Fruit fly (Drosophila melanogaster) whole organism, embryonic: ENCODE data around the gene CG12009.

Source experiments
- CG12659 ChIP-seq: fragments of 200-800 bp; sonication (Bioruptor generic); optimal IDR thresholded peaks from 3 replicates; lab custom pipeline; 2017; ENCODE audit warnings: mild to moderate bottlenecking, missing biosample characterization, missing genetic modification reagents, missing genetic modification characterization
- CG15601 ChIP-seq: fragments of 200-800 bp; sonication (Bioruptor generic); optimal IDR thresholded peaks from 3 replicates; lab custom pipeline; 2019; ENCODE audit warnings: missing biosample characterization, mild to moderate bottlenecking, missing genetic modification characterization, moderate library complexity
- CG17328 ChIP-seq: fragments of 200-800 bp; sonication (Bioruptor generic); IDR thresholded peaks from 2 replicates; pipeline ENCODE4 v1.3.6; 2022; ENCODE audit warnings: missing biosample characterization, missing genetic modification characterization
- CG2120 ChIP-seq: fragments of 200-800 bp; sonication (Bioruptor generic); optimal IDR thresholded peaks from 3 replicates; lab custom pipeline; 2016; ENCODE audit warnings: missing biosample characterization, missing genetic modification characterization
- CG2712 ChIP-seq: fragments of 200-800 bp; optimal IDR thresholded peaks from 3 replicates; lab custom pipeline; 2019; ENCODE audit warnings: missing biosample characterization, mild to moderate bottlenecking, missing genetic modification characterization, moderate library complexity
- CG30020 ChIP-seq: fragments of 200-800 bp; optimal IDR thresholded peaks from 2 replicates; lab custom pipeline; 2019; ENCODE audit warnings: missing biosample characterization, mild to moderate bottlenecking, missing genetic modification characterization, moderate library complexity
- CG4617 ChIP-seq: fragments of 200-800 bp; sonication (Bioruptor generic); optimal IDR thresholded peaks from 3 replicates; lab custom pipeline; 2016; ENCODE audit warnings: missing biosample characterization, missing genetic modification characterization, borderline replicate concordance
- CG4854 ChIP-seq: fragments of 200-800 bp; sonication (Bioruptor generic); optimal IDR thresholded peaks from 2 replicates; lab custom pipeline; 2016; ENCODE audit warnings: missing biosample characterization, missing genetic modification characterization, inconsistent platforms
- CG6175 ChIP-seq: fragments of 200-800 bp; sonication (Bioruptor generic); IDR thresholded peaks from 3 replicates; pipeline ENCODE4 v1.3.6; 2022; ENCODE audit warnings: missing biosample characterization, missing genetic modification characterization
- CG7745 ChIP-seq: fragments of 200-800 bp; sonication (Bioruptor generic); optimal IDR thresholded peaks from 2 replicates; lab custom pipeline; 2018; ENCODE audit warnings: missing biosample characterization, mild to moderate bottlenecking, missing genetic modification characterization, moderate library complexity
- CG7928 ChIP-seq: fragments of 200-800 bp; sonication (Bioruptor generic); optimal IDR thresholded peaks from 2 replicates; lab custom pipeline; 2017; ENCODE audit warnings: missing biosample characterization, mild to moderate bottlenecking, missing genetic modification characterization
- CG8089 ChIP-seq: fragments of 200-800 bp; sonication (Bioruptor generic); optimal IDR thresholded peaks from 3 replicates; lab custom pipeline; 2016; ENCODE audit warnings: missing biosample characterization, missing genetic modification characterization
- CG9876 ChIP-seq: fragments of 200-800 bp; sonication (Bioruptor generic); optimal IDR thresholded peaks from 2 replicates; lab custom pipeline; 2016; ENCODE audit warnings: missing biosample characterization, missing genetic modification characterization
- CrebB ChIP-seq: fragments of 200-800 bp; sonication (Bioruptor generic); optimal IDR thresholded peaks from 3 replicates; lab custom pipeline; 2018; ENCODE audit warnings: missing biosample characterization, mild to moderate bottlenecking, missing genetic modification characterization
- Dbx ChIP-seq: fragments of 200-800 bp; sonication (Bioruptor generic); IDR thresholded peaks from 3 replicates; pipeline ENCODE4 v1.3.6; 2022; ENCODE audit warnings: missing biosample characterization, missing genetic modification characterization
- Dll ChIP-seq: fragments of 200-800 bp; sonication (Bioruptor generic); IDR thresholded peaks from 4 replicates; pipeline ENCODE4 v1.3.6; 2022; ENCODE audit warnings: missing biosample characterization, missing genetic modification characterization; ENCODE audit not compliant: partially characterized antibody
- Doc3 ChIP-seq: fragments of 200-800 bp; sonication (Bioruptor generic); IDR thresholded peaks from 3 replicates; pipeline ENCODE4 v1.3.6; 2022; ENCODE audit warnings: missing biosample characterization, missing genetic modification characterization; ENCODE audit not compliant: partially characterized antibody
- Dref ChIP-seq: fragments of 200-800 bp; sonication (Bioruptor generic); IDR thresholded peaks from 2 replicates; pipeline ENCODE4 v1.3.6; 2022; ENCODE audit warnings: missing biosample characterization, missing genetic modification characterization
- E2f1 ChIP-seq: fragments of 200-800 bp; sonication (Bioruptor generic); IDR thresholded peaks from 2 replicates; pipeline ENCODE4 v1.3.6; 2022; ENCODE audit warnings: missing biosample characterization, missing genetic modification characterization
- Hand ChIP-seq: fragments of 200-800 bp; sonication (Bioruptor generic); optimal IDR thresholded peaks from 2 replicates; lab custom pipeline; 2017; ENCODE audit warnings: mild to moderate bottlenecking, missing biosample characterization, missing genetic modification reagents, missing genetic modification characterization
- MBD-R2 ChIP-seq: fragments of 200-800 bp; sonication (Bioruptor generic); IDR thresholded peaks from 2 replicates; pipeline ENCODE4 v1.3.6; 2022; ENCODE audit warnings: missing biosample characterization, missing genetic modification characterization
- Med ChIP-seq: fragments of 200-800 bp; sonication (Bioruptor generic); peaks from one replicate; lab custom pipeline; 2016; ENCODE audit warnings: missing biosample characterization, missing genetic modification characterization, mild to moderate bottlenecking, inconsistent platforms, moderate library complexity
- Myb ChIP-seq: fragments of 200-800 bp; sonication (Bioruptor generic); optimal IDR thresholded peaks from 2 replicates; lab custom pipeline; 2016; ENCODE audit warnings: missing biosample characterization, missing genetic modification characterization
- Oli ChIP-seq: fragments of 200-800 bp; sonication (Bioruptor generic); optimal IDR thresholded peaks from 2 replicates; lab custom pipeline; 2018; ENCODE audit warnings: missing biosample characterization, mild to moderate bottlenecking, missing genetic modification characterization, moderate library complexity
- Poxn ChIP-seq: fragments of 200-800 bp; sonication (Bioruptor generic); IDR thresholded peaks from 2 replicates; pipeline ENCODE4 v1.3.6; 2022; ENCODE audit warnings: missing biosample characterization, missing genetic modification characterization
- Sox102F ChIP-seq: fragments of 200-800 bp; sonication (Bioruptor generic); optimal IDR thresholded peaks from 2 replicates; lab custom pipeline; 2018; ENCODE audit warnings: missing biosample characterization, mild to moderate bottlenecking, missing genetic modification characterization, moderate library complexity
- Spps ChIP-seq: fragments of 200-800 bp; sonication (Bioruptor generic); optimal IDR thresholded peaks from 2 replicates; lab custom pipeline; 2018; ENCODE audit warnings: missing biosample characterization, mild to moderate bottlenecking, missing genetic modification characterization
- Ssrp ChIP-seq: fragments of 200-800 bp; sonication (Bioruptor generic); optimal IDR thresholded peaks from 2 replicates; lab custom pipeline; 2018; ENCODE audit warnings: missing biosample characterization, mild to moderate bottlenecking, missing genetic modification characterization, moderate library complexity
- Stat92E ChIP-seq, 3 experiments: fragments of >200 bp in 2 of 3; fragments of 200-800 bp in 1 of 3; sonication (Bioruptor generic) in 1 of 3; optimal IDR thresholded peaks; 2 replicates each; lab custom pipeline; 2017 to 2019; ENCODE audit warnings: missing biosample characterization in 3 of 3, missing genetic modification characterization in 3 of 3, mild to moderate bottlenecking in 1 of 3, moderate library complexity in 1 of 3
- ac ChIP-seq: fragments of 200-800 bp; sonication (Bioruptor generic); optimal IDR thresholded peaks from 3 replicates; lab custom pipeline; 2017; ENCODE audit warnings: missing biosample characterization, mild to moderate bottlenecking, missing genetic modification characterization
- amos ChIP-seq: fragments of 200-800 bp; sonication (Bioruptor generic); IDR thresholded peaks from 2 replicates; pipeline ENCODE4 v1.3.6; 2022; ENCODE audit warnings: missing biosample characterization, missing genetic modification characterization; ENCODE audit not compliant: partially characterized antibody
- bbx ChIP-seq: fragments of 200-800 bp; sonication (Bioruptor generic); IDR thresholded peaks from 2 replicates; pipeline ENCODE4 v1.3.6; 2022; ENCODE audit warnings: missing biosample characterization, missing genetic modification characterization; ENCODE audit not compliant: partially characterized antibody
- bowl ChIP-seq: fragments of 200-800 bp; sonication (Bioruptor generic); IDR thresholded peaks from 2 replicates; pipeline ENCODE4 v1.3.6; 2022; ENCODE audit warnings: missing biosample characterization, missing genetic modification characterization
- cg ChIP-seq: fragments of 200-800 bp; sonication (Bioruptor generic); optimal IDR thresholded peaks from 3 replicates; lab custom pipeline; 2019; ENCODE audit warnings: missing biosample characterization, mild to moderate bottlenecking, missing genetic modification characterization, moderate library complexity
- chif ChIP-seq, 2 experiments: fragments of 200-800 bp; sonication (Bioruptor generic); optimal IDR thresholded peaks; 3 replicates each; lab custom pipeline; 2016; ENCODE audit warnings: missing biosample characterization in 2 of 2, missing genetic modification characterization in 2 of 2
- cwo ChIP-seq: fragments of 200-800 bp; sonication (Bioruptor generic); optimal IDR thresholded peaks from 3 replicates; lab custom pipeline; 2017; ENCODE audit warnings: missing biosample characterization, missing genetic modification characterization, mild to moderate bottlenecking, moderate library complexity, missing genetic modification reagents
- fru ChIP-seq: fragments of >200 bp; optimal IDR thresholded peaks from 2 replicates; lab custom pipeline; 2017
- gcm ChIP-seq: fragments of 200-800 bp; sonication (Bioruptor generic); optimal IDR thresholded peaks from 2 replicates; lab custom pipeline; 2019; ENCODE audit warnings: missing biosample characterization, mild to moderate bottlenecking, missing genetic modification characterization, moderate library complexity
- gem ChIP-seq: fragments of 200-800 bp; sonication (Bioruptor generic); optimal IDR thresholded peaks from 2 replicates; lab custom pipeline; 2019; ENCODE audit warnings: missing biosample characterization, mild to moderate bottlenecking, missing genetic modification characterization, moderate library complexity
- gro ChIP-seq: fragments of 200-800 bp; sonication (Bioruptor generic); optimal IDR thresholded peaks from 2 replicates; lab custom pipeline; 2016; ENCODE audit warnings: missing biosample characterization, missing genetic modification characterization
- onecut ChIP-seq: fragments of 200-800 bp; sonication (Bioruptor generic); IDR thresholded peaks from 2 replicates; pipeline ENCODE4 v1.3.6; 2022; ENCODE audit warnings: missing biosample characterization, missing genetic modification characterization
- sens-2 ChIP-seq: fragments of 200-800 bp; sonication (Bioruptor generic); IDR thresholded peaks from 2 replicates; pipeline ENCODE4 v1.3.6; 2022; ENCODE audit warnings: missing biosample characterization, missing genetic modification characterization
- tna ChIP-seq: fragments of 200-800 bp; sonication (Bioruptor generic); IDR thresholded peaks from 2 replicates; pipeline ENCODE4 v1.3.6; 2022; ENCODE audit warnings: missing biosample characterization, missing genetic modification characterization; ENCODE audit not compliant: partially characterized antibody
- toy ChIP-seq: fragments of 200-800 bp; sonication (Bioruptor generic); IDR thresholded peaks from 2 replicates; pipeline ENCODE4 v1.3.6; 2022; ENCODE audit warnings: missing biosample characterization, missing genetic modification characterization
- vfl ChIP-seq: fragments of 200-800 bp; sonication (Bioruptor generic); optimal IDR thresholded peaks from 2 replicates; lab custom pipeline; 2016; ENCODE audit warnings: missing biosample characterization, missing genetic modification characterization
- wek ChIP-seq: fragments of 200-800 bp; sonication (Bioruptor generic); optimal IDR thresholded peaks from 3 replicates; lab custom pipeline; 2018; ENCODE audit warnings: missing biosample characterization, mild to moderate bottlenecking, missing genetic modification characterization, moderate library complexity
- z ChIP-seq: fragments of 200-800 bp; sonication (Bioruptor generic); IDR thresholded peaks from 3 replicates; pipeline ENCODE4 v1.3.6; 2022; ENCODE audit warnings: missing biosample characterization, missing genetic modification characterization
- zfh1 ChIP-seq: fragments of 200-800 bp; sonication (Bioruptor generic); IDR thresholded peaks from 3 replicates; pipeline ENCODE4 v1.3.6; 2022; ENCODE audit warnings: missing biosample characterization, missing genetic modification characterization

CG12009 gene

DNA sequence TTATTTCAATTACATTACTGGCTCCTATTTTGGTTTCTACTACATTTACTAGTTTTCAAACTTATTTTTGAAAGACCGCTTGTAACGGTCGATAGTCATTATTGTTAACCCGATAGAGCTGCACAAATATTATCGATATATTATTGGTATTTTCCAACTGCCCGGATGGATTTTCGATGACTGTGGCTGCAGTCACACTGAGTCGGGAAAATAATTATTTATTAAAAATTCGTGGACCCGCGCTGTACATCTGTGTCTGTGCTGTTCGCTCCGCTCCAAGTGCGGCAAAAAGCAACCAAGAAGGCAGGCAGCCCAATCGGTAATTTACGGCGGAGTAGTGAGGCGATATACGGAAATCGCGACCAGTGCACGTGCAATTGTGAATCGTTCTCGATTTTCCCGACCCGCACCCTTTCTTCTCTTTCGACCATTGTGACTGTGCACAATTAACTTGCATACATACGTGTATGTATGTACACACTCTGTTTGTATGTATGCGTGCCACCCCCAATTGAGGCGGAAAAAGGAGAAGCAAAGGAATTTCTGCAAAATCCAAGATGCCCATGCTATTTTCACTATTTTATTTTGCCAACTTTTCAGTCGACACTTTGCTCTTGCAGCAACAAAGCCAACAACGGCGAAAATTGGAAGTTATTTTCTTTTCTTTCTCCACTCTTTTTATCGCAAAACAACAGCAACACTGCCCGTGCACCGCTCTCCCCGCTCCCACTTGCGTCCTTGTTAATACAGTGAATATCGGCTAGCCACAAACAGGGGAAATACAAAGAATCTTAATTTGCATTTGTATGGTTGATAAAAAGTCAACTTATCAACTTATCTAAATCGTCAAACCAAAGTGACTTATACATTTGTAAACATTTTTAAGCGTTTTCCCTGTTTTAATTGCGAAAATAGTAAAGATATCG is 12.5 kb downstream of the CG12009 start, which contains the start of gene ZnT63C (continued):
- TF ChIP-seq Spps: no peak
- peak; percentile 79 for TF ChIP-seq Med
- TF ChIP-seq CG4617 (GFP tag; lab: Kevin White, UChicago): peak; percentile 82
- no peak for TF ChIP-seq toy (GFP tag; lab: Robert Waterston, UW)
- no peak for TF ChIP-seq vfl (GFP tag; lab: Kevin White, UChicago)
- TF ChIP-seq tna (GFP tag; lab: Robert Waterston, UW): peak; percentile 93
- no peak for TF ChIP-seq zfh1 (GFP tag; lab: Robert Waterston, UW)
- TF ChIP-seq cwo (GFP tag; lab: Kevin White, UChicago): peak; percentile 51
- TF ChIP-seq CG9876: no peak
- TF ChIP-seq fru (lab: Kevin White, UChicago): no peak
- TF ChIP-seq bbx (GFP tag; lab: Robert Waterston, UW): peak; percentile 93
- peak; percentile 84 for TF ChIP-seq Dref (GFP tag; lab: Robert Waterston, UW)
- no peak for TF ChIP-seq Ssrp
- TF ChIP-seq CG2712 (tag; lab: Kevin White, UChicago): peak; percentile 100
- no peak for TF ChIP-seq sens-2
- no peak for TF ChIP-seq CG8089 (GFP tag; lab: Kevin White, UChicago)
- no peak for TF ChIP-seq ac (GFP tag; lab: Kevin White, UChicago)
- no peak for TF ChIP-seq CG4854
- TF ChIP-seq CrebB (tag; lab: Kevin White, UChicago): peak; percentile 6
- TF ChIP-seq Dbx (GFP tag; lab: Robert Waterston, UW): peak; percentile 38; the same call in 1 of the 3 replicates
- no peak for TF ChIP-seq Hand (GFP tag; lab: Kevin White, UChicago)
- no peak for TF ChIP-seq CG7928
- no peak for TF ChIP-seq Sox102F (GFP tag; lab: Kevin White, UChicago)
- no peak for TF ChIP-seq CG15601
- no peak for TF ChIP-seq chif (GFP tag; optimal IDR thresholded peaks at IDR 0.05; lab: Kevin White, UChicago)
- TF ChIP-seq gro (GFP tag; lab: Kevin White, UChicago): no peak
- TF ChIP-seq E2f1 (GFP tag; lab: Robert Waterston, UW): no peak
- TF ChIP-seq Oli (tag; lab: Kevin White, UChicago): no peak
- TF ChIP-seq Dll (GFP tag; lab: Robert Waterston, UW): peak; percentile 82
- peak; percentile 6 for TF ChIP-seq wek (GFP tag; lab: Kevin White, UChicago)
- TF ChIP-seq gem (tag; lab: Kevin White, UChicago): no peak
- peak; percentile 18 for TF ChIP-seq CG30020 (tag; lab: Kevin White, UChicago)
- 0 out of 2 replicates have a peak, but pooled peaks have one; percentile 24 for TF ChIP-seq CG17328 (GFP tag; lab: Robert Waterston, UW)
- TF ChIP-seq MBD-R2 (GFP tag; lab: Robert Waterston, UW): peak; percentile 32; the same call in 1 of the 2 replicates
- TF ChIP-seq Poxn: no peak
- peak; percentile 73 for TF ChIP-seq Doc3 (GFP tag; lab: Robert Waterston, UW)
- no peak for TF ChIP-seq onecut (GFP tag; lab: Robert Waterston, UW)
- no peak for TF ChIP-seq z (GFP tag; lab: Robert Waterston, UW)
- no peak for TF ChIP-seq CG6175 (GFP tag; lab: Robert Waterston, UW)
- peak; percentile 67 for TF ChIP-seq CG12659 (GFP tag; lab: Kevin White, UChicago)
- peak; percentile 78 for TF ChIP-seq amos
- no peak for TF ChIP-seq CG7745 (tag; lab: Kevin White, UChicago)
- TF ChIP-seq CG2120 (GFP tag; lab: Kevin White, UChicago): no peak
- no peak for TF ChIP-seq gcm
- TF ChIP-seq bowl (GFP tag; lab: Robert Waterston, UW): 0 out of 2 replicates have a peak, but pooled peaks have one; percentile 35
- TF ChIP-seq Stat92E (GFP tag; optimal IDR thresholded peaks at IDR 0.05; lab: Kevin White, UChicago): peak in 1 of 3 experiments; percentile 51
- TF ChIP-seq Myb (GFP tag; lab: Kevin White, UChicago): peak; percentile 97
- TF ChIP-seq cg (GFP tag; lab: Kevin White, UChicago): peak; percentile 83
